Worm (Caenorhabditis elegans) whole organism, L3 larva: ENCODE measurements around the gene F09E10.7.

Source experiments
- R02D3.7 ChIP-seq: fragments of 150-350 bp; optimal IDR thresholded peaks from 2 replicates; lab custom pipeline; 2014; ENCODE audit warnings: missing biosample characterization, missing genetic modification characterization
- aly-2 ChIP-seq: fragments of 150-350 bp; optimal IDR thresholded peaks from 2 replicates; lab custom pipeline; 2014; ENCODE audit warnings: missing biosample characterization, missing genetic modification characterization
- ceh-16 ChIP-seq: sonication (generic microtip); optimal IDR thresholded peaks from 2 replicates; lab custom pipeline; 2017; ENCODE audit warnings: missing biosample characterization, missing genetic modification characterization
- ceh-28 ChIP-seq: fragments of 150-350 bp; optimal IDR thresholded peaks from 2 replicates; lab custom pipeline; 2014; ENCODE audit warnings: missing biosample characterization, missing genetic modification reagents, missing genetic modification characterization
- ceh-82 ChIP-seq: fragments of 150-350 bp; optimal IDR thresholded peaks from 2 replicates; lab custom pipeline; 2014; ENCODE audit warnings: missing biosample characterization, missing genetic modification characterization
- daf-12 ChIP-seq: fragments of 150-350 bp; optimal IDR thresholded peaks from 2 replicates; lab custom pipeline; 2014; ENCODE audit warnings: missing biosample characterization, missing genetic modification reagents, missing genetic modification characterization
- egl-5 ChIP-seq: fragments of 150-350 bp; optimal IDR thresholded peaks from 2 replicates; lab custom pipeline; 2017; ENCODE audit warnings: missing biosample characterization, missing genetic modification reagents, missing genetic modification characterization, inconsistent platforms
- elt-2 ChIP-seq: sonication (generic microtip); optimal IDR thresholded peaks from 2 replicates; lab custom pipeline; 2016; ENCODE audit warnings: missing genetic modification reagents, mild to moderate bottlenecking, missing genetic modification characterization, missing compliant biosample characterization
- fos-1 ChIP-seq: fragments of 150-350 bp; optimal IDR thresholded peaks from 2 replicates; lab custom pipeline; 2014; ENCODE audit warnings: missing biosample characterization, missing genetic modification characterization
- hmg-11 ChIP-seq: sonication (generic microtip); optimal IDR thresholded peaks from 2 replicates; lab custom pipeline; 2016; ENCODE audit warnings: missing genetic modification characterization, missing compliant biosample characterization
- jun-1 ChIP-seq: fragments of 150-350 bp; optimal IDR thresholded peaks from 2 replicates; lab custom pipeline; 2014; ENCODE audit warnings: missing biosample characterization, missing genetic modification reagents, missing genetic modification characterization
- lin-39 ChIP-seq: fragments of 150-350 bp; optimal IDR thresholded peaks from 2 replicates; lab custom pipeline; 2018; ENCODE audit warnings: missing biosample characterization, missing genetic modification reagents, missing genetic modification characterization
- lsy-12 ChIP-seq: sonication (generic microtip); optimal IDR thresholded peaks from 2 replicates; lab custom pipeline; 2016; ENCODE audit warnings: mild to moderate bottlenecking, missing genetic modification characterization, missing compliant biosample characterization
- mdl-1 ChIP-seq: fragments of 150-350 bp; optimal IDR thresholded peaks from 2 replicates; lab custom pipeline; 2014; ENCODE audit warnings: missing biosample characterization, missing genetic modification characterization
- mml-1 ChIP-seq: fragments of 150-350 bp; sonication (generic microtip); optimal IDR thresholded peaks from 3 replicates; lab custom pipeline; 2014; ENCODE audit warnings: missing biosample characterization, missing genetic modification characterization
- nfya-1 ChIP-seq: sonication (generic microtip); optimal IDR thresholded peaks from 2 replicates; lab custom pipeline; 2017; ENCODE audit warnings: missing genetic modification characterization, mild to moderate bottlenecking, missing compliant biosample characterization, antibody characterized with exemption, moderate library complexity; ENCODE audit not compliant: insufficient read depth
- nhr-11 ChIP-seq: fragments of 150-350 bp; optimal IDR thresholded peaks from 2 replicates; lab custom pipeline; 2014; ENCODE audit warnings: missing biosample characterization, missing genetic modification characterization
- nhr-23 ChIP-seq: fragments of 150-350 bp; optimal IDR thresholded peaks from 2 replicates; lab custom pipeline; 2014; ENCODE audit warnings: missing biosample characterization, missing genetic modification reagents, missing genetic modification characterization
- nhr-28 ChIP-seq: fragments of 150-350 bp; optimal IDR thresholded peaks from 2 replicates; lab custom pipeline; 2014; ENCODE audit warnings: missing biosample characterization, missing genetic modification characterization
- nhr-43 ChIP-seq: sonication (generic microtip); optimal IDR thresholded peaks from 2 replicates; lab custom pipeline; 2016; ENCODE audit warnings: mild to moderate bottlenecking, missing genetic modification characterization, missing compliant biosample characterization; ENCODE audit not compliant: poor library complexity, severe bottlenecking
- nhr-67 ChIP-seq: fragments of 150-350 bp; optimal IDR thresholded peaks from 2 replicates; lab custom pipeline; 2014; ENCODE audit warnings: missing biosample characterization, missing genetic modification characterization
- nhr-76 ChIP-seq: fragments of 150-350 bp; sonication (generic microtip); optimal IDR thresholded peaks from 5 replicates; lab custom pipeline; 2014; ENCODE audit warnings: missing biosample characterization, missing genetic modification characterization
- nhr-77 ChIP-seq: fragments of 150-350 bp; optimal IDR thresholded peaks from 2 replicates; lab custom pipeline; 2014; ENCODE audit warnings: missing biosample characterization, missing genetic modification characterization
- pha-4 ChIP-seq: fragments of 150-350 bp; optimal IDR thresholded peaks from 2 replicates; lab custom pipeline; 2014; ENCODE audit warnings: missing biosample characterization, missing genetic modification reagents, missing genetic modification characterization
- pqm-1 ChIP-seq: fragments of 150-350 bp; optimal IDR thresholded peaks from 2 replicates; lab custom pipeline; 2017; ENCODE audit warnings: missing biosample characterization, missing genetic modification characterization, inconsistent platforms
- sea-2 ChIP-seq: fragments of 150-350 bp; sonication (generic microtip); optimal IDR thresholded peaks from 4 replicates; lab custom pipeline; 2014; ENCODE audit warnings: missing biosample characterization, missing genetic modification reagents, missing genetic modification characterization
- snpc-4 ChIP-seq: fragments of 150-350 bp; optimal IDR thresholded peaks from 2 replicates; lab custom pipeline; 2014; ENCODE audit warnings: missing biosample characterization, missing genetic modification characterization
- unc-62 ChIP-seq: fragments of 150-350 bp; sonication (generic microtip); optimal IDR thresholded peaks from 4 replicates; lab custom pipeline; 2014; ENCODE audit warnings: missing biosample characterization, missing genetic modification reagents, missing genetic modification characterization
- zag-1 ChIP-seq: fragments of 150-350 bp; optimal IDR thresholded peaks from 2 replicates; lab custom pipeline; 2014; ENCODE audit warnings: missing biosample characterization, missing genetic modification characterization
- ztf-4 ChIP-seq: fragments of 150-350 bp; optimal IDR thresholded peaks from 2 replicates; lab custom pipeline; 2014; ENCODE audit warnings: missing biosample characterization, missing genetic modification characterization

Gene F09E10.7

DNA sequence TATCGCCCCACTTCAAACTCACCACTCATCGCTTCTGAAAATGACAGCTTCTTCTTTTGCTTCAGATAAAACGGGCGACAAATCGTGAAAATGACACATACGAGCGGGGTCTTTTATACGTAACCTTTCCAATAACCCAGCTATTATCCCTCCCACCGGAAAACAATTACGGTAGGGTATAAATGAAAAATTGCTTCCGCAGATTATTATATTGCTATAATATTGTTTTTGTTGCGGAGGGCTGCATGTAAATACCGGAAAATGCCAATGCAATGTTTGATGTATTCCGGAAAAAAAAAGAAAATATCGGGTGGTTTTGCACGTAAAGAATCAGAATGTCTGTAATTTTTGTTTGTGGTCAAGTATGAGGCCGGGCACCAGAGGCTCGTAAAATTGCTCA lies at the start of gene F09E10.7:
Gene F09E10.7, minus strand, starts transcription at position 101 of the 400 bp plus-strand sequence.
- TF ChIP-seq snpc-4 (no peak), nhr-76 (tag; lab: Kevin White, UChicago) (no peak), nhr-11 (no peak), ceh-16 (tag; lab: Kevin White, UChicago) (no peak), fos-1 (tag; lab: Kevin White, UChicago) (no peak), hmg-11 (tag; lab: Kevin White, UChicago) (no peak), lin-39 (tag; lab: Kevin White, UChicago) (no peak)
- TF ChIP-seq, all 47 proteins: peak for 0

DNA sequence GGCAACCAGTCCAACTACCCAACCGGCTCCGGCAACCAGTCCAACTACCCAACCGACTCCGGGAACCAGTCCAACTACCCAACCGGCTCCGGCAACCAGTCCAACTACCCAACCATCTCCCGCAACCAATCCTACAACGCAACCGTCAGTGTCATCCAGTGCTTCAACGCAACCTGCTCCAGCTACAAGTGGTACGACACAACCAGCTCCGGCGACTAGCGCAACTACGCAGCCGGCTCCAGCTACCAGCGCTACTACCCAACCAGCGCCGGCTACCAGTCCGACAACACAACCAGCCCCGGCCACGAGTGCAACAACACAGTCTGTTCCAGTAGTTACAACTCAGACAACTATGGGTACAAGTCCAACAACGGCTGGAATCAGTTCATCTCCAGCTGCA lies 47.4 kb upstream of the F09E10.7 start:
- TF ChIP-seq hmg-11 (tag; lab: Kevin White, UChicago) = no peak
- no peak for TF ChIP-seq nfya-1 (tag; lab: Kevin White, UChicago)
- TF ChIP-seq ztf-4 (tag; lab: Kevin White, UChicago) = no peak
- no peak for TF ChIP-seq fos-1 (tag; lab: Kevin White, UChicago)
- TF ChIP-seq nhr-67 = no peak
- TF ChIP-seq sea-2 (GFP tag; lab: Kevin White, UChicago) = no peak
- TF ChIP-seq nhr-43 (tag; lab: Kevin White, UChicago) = no peak
- no peak for TF ChIP-seq zag-1 (tag; lab: Kevin White, UChicago)
- TF ChIP-seq ceh-82 (tag; lab: Kevin White, UChicago) = no peak
- TF ChIP-seq nhr-77 = no peak

- TF ChIP-seq elt-2 (peak; percentile 52), daf-12 (tag; lab: Kevin White, UChicago) (no peak), pqm-1 (tag; lab: Kevin White, UChicago) (peak; percentile 37), R02D3.7 (tag; lab: Kevin White, UChicago) (no peak), unc-62 (GFP tag; lab: Kevin White, UChicago) (no peak)
Measured at ce11 chrX:1546878-1547555, 45.4 kb upstream of the F09E10.7 start, which contains the start of gene K06A9.1. Gene K06A9.1, plus strand, starts transcription at chrX:1547505.

DNA sequence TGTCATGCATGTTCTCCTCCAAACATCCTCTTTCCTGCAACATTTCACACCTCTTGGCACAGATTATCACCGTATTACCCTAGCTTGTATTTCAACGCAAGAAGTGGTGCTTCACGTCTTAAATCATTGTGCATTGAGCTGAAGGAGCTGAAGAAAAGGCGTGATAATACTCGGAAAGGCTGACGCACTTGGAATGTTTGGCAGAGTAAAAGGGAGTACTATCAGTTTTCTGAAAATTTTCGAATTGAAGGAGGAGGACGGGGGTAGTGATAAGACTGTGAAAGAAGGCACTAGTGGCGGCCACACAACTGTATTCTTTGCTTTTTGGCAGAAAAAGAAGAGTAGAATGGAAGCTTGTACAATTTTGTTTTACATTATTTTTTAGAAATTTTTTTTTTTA lies 41.8 kb upstream of the F09E10.7 start:
- TF ChIP-seq daf-12 (tag; lab: Kevin White, UChicago) (no peak), nhr-76 (tag; lab: Kevin White, UChicago) (no peak), zag-1 (tag; lab: Kevin White, UChicago) (no peak), mdl-1 (tag; lab: Kevin White, UChicago) (no peak), nhr-28 (tag; lab: Kevin White, UChicago) (no peak), sea-2 (GFP tag; lab: Kevin White, UChicago) (no peak), egl-5 (no peak), mml-1 (tag; lab: Kevin White, UChicago) (no peak), unc-62 (GFP tag; lab: Kevin White, UChicago) (no peak), elt-2 (peak; percentile 63), snpc-4 (no peak), pqm-1 (tag; lab: Kevin White, UChicago) (peak; percentile 80), ztf-4 (tag; lab: Kevin White, UChicago) (no peak), nhr-67 (no peak), aly-2 (no peak), lin-39 (tag; lab: Kevin White, UChicago) (no peak)

- no peak for TF ChIP-seq nhr-23 (tag; lab: Kevin White, UChicago)
- peak; percentile 21 for TF ChIP-seq pha-4 (tag; lab: Kevin White, UChicago)
- peak; percentile 40 for TF ChIP-seq jun-1 (tag; lab: Kevin White, UChicago)
- no peak for TF ChIP-seq ceh-28 (tag; lab: Kevin White, UChicago)
- no peak for TF ChIP-seq zag-1 (tag; lab: Kevin White, UChicago)
- peak; percentile 87 for TF ChIP-seq pqm-1 (tag; lab: Kevin White, UChicago)
- no peak for TF ChIP-seq sea-2 (GFP tag; lab: Kevin White, UChicago)
- TF ChIP-seq lsy-12 (tag; lab: Kevin White, UChicago) = no peak
- peak; percentile 90 for TF ChIP-seq elt-2
- TF ChIP-seq ceh-16 (tag; lab: Kevin White, UChicago) = no peak
- no peak for TF ChIP-seq nfya-1 (tag; lab: Kevin White, UChicago)
Measured at ce11 chrX:1541072-1541471, 39.4 kb upstream of the F09E10.7 start.
